Worm (Caenorhabditis elegans) whole organism, L3 larva: ENCODE measurements around the gene ttr-35.

Experiments used
- ama-1 ChIP-seq: fragments of 150-350 bp; optimal IDR thresholded peaks from 2 replicates; lab custom pipeline; 2018
- hmg-11 ChIP-seq: sonication (generic microtip); optimal IDR thresholded peaks from 2 replicates; lab custom pipeline; 2016; ENCODE audit warnings: missing genetic modification characterization, missing compliant biosample characterization
- jun-1 ChIP-seq: fragments of 150-350 bp; optimal IDR thresholded peaks from 2 replicates; lab custom pipeline; 2014; ENCODE audit warnings: missing biosample characterization, missing genetic modification reagents, missing genetic modification characterization
- lin-15B ChIP-seq: fragments of 150-350 bp; optimal IDR thresholded peaks from 2 replicates; lab custom pipeline; 2014; ENCODE audit warnings: missing biosample characterization, missing genetic modification characterization
- pqm-1 ChIP-seq: fragments of 150-350 bp; optimal IDR thresholded peaks from 2 replicates; lab custom pipeline; 2017; ENCODE audit warnings: missing biosample characterization, missing genetic modification characterization, inconsistent platforms
- snpc-4 ChIP-seq: fragments of 150-350 bp; optimal IDR thresholded peaks from 2 replicates; lab custom pipeline; 2014; ENCODE audit warnings: missing biosample characterization, missing genetic modification characterization
- tbx-2 ChIP-seq: sonication (generic microtip); optimal IDR thresholded peaks from 2 replicates; lab custom pipeline; 2016; ENCODE audit warnings: mild to moderate bottlenecking, missing genetic modification characterization, missing compliant biosample characterization
- unc-39 ChIP-seq: sonication (generic microtip); optimal IDR thresholded peaks from 4 replicates; lab custom pipeline; 2017; ENCODE audit warnings: missing biosample characterization, missing genetic modification characterization
- unc-62 ChIP-seq: fragments of 150-350 bp; sonication (generic microtip); optimal IDR thresholded peaks from 4 replicates; lab custom pipeline; 2014; ENCODE audit warnings: missing biosample characterization, missing genetic modification reagents, missing genetic modification characterization

DNA sequence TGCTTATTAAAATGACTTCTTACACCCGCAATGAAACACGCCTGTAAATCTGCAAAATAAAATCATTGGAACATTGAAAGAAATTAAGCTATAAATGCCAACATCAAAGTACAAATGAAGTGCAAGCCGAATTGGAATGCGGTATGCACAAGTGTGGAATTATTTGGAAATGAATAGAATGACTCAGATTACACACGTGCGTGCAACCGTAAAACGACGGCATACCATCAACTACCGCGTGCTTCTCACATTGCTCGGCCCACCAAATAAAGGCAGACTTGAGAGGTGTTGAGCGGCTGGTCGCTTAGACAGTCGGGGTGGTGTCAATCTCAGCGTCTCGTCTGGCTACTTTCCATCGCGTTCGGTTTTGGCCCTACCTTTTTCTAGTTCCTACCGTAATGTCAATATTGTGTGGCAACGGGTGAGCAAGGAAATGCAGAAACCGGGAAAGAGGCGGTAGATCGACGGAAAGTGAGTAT lies 50.3 kb downstream of the ttr-35 start, which contains the start of gene aaim-1:
- TF ChIP-seq tbx-2 (tag; lab: Kevin White, UChicago) = no peak
- TF ChIP-seq ama-1 = no peak
- no peak for TF ChIP-seq unc-39
- TF ChIP-seq unc-62 (GFP tag; lab: Kevin White, UChicago) = no peak
- TF ChIP-seq pqm-1 (tag; lab: Kevin White, UChicago) = no peak
- no peak for TF ChIP-seq hmg-11
- TF ChIP-seq snpc-4 (tag; lab: Kevin White, UChicago) = no peak
- TF ChIP-seq jun-1 (tag; lab: Kevin White, UChicago) = no peak
- no peak for TF ChIP-seq lin-15B (tag; lab: Kevin White, UChicago)
